Fruit fly (Drosophila melanogaster): ENCODE data around the gene CG11586.

The CG11586 gene

DNA sequence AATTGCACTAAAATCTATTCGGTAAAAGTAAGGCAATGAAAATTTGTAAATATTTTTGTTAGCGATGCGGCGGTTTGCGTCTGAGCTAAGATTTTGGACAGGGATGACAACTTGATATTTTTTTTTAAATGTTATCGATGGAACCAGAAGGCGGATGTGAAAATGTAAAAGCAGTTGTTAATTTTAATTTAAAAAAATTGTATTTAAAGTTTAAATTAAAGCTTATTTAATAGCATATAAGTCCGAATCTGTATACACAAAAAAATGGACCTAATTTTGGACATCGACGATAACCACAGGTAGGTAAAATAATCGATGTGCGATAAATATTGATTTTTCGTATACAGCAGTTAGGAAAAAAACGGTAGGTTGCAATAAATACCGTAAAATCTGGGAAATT, at the start of gene CG11586, which contains the start of gene VhaM9.7-a:
Gene CG11586 (minus strand): TSS at position 87 of the 400 bp plus-strand sequence.
Gene VhaM9.7-a (plus strand): TSS at position 322 of the 400 bp plus-strand sequence.
- TF ChIP-seq noc (tag; optimal IDR thresholded peaks at IDR 0.05), result no peak

DNA sequence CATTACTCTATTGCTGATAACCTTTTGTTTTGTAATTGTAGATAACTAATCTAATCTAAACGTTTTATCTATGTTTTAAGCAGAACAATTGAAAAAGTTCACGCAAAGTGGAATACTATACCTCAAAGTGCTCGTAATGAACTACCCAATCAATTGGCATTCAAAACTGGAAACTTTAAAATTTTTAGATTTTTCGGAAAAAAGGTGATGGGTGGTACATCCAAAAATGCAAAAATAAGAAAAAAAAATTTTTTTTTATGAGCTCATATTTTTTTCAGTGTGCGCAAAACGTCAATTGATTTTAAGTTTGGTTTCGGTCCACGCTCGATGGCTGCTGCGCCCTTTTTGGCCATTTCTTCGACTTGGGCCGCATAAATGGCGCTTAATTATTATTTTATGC, 48.3 kb upstream of the CG11586 start:
- no peak for TF ChIP-seq noc (tag; optimal IDR thresholded peaks at IDR 0.05)

DNA sequence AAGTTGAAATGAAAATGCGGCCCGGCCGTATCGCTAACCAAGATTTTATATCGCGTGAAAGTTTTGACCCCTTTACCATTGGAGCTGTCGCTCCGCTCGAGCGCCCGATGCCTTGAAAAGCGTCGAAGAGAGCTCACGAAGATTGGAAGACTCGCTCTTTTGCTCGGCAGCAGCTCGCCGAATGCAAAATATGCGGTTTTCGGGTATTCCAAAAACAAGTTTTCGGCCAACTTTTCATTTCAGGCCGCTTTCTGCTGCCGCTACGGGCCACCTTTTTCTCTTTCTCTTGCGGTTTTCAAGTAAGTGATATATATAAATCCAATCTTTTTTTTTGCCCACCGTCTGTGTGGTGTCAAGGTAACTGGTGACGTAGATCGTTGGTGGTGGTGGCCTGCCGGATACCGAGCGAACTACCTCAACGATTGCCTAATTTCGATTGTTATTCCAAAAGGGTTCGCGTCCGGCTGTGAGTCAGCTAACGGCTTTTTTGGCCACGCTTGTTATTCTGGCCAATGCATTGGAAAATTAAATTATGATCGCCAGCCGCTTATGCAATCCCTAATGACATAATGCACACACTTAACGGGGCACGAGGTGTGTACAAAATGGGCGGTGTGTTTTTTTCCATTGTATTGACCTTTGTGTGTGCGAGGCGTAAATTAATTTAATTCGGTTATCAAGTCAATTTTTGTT, 45.6 kb upstream of the CG11586 start, which contains the start of gene dyl:
Gene dyl (minus strand): TSS at position 28 of the 693 bp plus-strand sequence.
- no peak for TF ChIP-seq noc (tag; optimal IDR thresholded peaks at IDR 0.05)

dm6 chr3L:4304244-4304959, 42.1 kb upstream of the CG11586 start:
- no peak for TF ChIP-seq noc (tag; optimal IDR thresholded peaks at IDR 0.05)

dm6 chr3L:4302088-4302487, 39.8 kb upstream of the CG11586 start:
- TF ChIP-seq noc (tag; optimal IDR thresholded peaks at IDR 0.05), result no peak

dm6 chr3L:4296760-4297159, 34.5 kb upstream of the CG11586 start:
- no peak for TF ChIP-seq noc (tag; optimal IDR thresholded peaks at IDR 0.05)

dm6 chr3L:4293711-4294110, 31.4 kb upstream of the CG11586 start:
- TF ChIP-seq noc (tag; optimal IDR thresholded peaks at IDR 0.05), result peak; percentile 28

dm6 chr3L:4293304-4293703, 31.0 kb upstream of the CG11586 start:
- TF ChIP-seq noc (tag; optimal IDR thresholded peaks at IDR 0.05), result no peak

DNA sequence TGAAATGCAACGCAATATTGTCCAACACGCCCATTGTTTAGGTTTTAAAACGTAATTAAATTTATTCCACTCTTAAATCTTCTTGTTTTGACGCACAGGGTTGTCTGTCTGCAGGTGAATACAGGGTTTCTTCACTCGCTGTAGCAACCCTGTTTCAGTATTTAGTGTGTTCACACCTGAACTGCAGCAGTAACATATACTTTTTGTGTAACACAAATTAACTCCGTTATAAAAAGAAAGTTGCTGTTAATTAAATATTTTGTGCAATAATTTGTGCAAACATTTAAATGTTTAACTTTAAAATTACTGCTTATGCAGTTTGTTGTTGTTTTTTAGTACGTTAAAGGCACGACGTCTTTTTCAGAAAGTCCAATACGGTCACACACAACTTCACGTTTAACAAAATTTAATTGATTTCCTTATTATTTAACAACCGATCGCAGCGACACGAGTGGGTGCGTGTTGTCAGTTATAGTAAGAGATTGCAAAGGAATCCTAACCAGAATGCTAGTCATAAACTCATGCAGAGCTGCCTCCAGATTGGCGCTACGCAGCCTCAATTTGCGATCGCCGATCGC, 29.9 kb upstream of the CG11586 start, which contains the start of the genes CG15012 and Fdx2:
Gene CG15012 (minus strand): TSS at position 127 of the 578 bp plus-strand sequence.
Gene Fdx2 (plus strand): TSS at position 363 of the 578 bp plus-strand sequence.
- peak; percentile 26 for TF ChIP-seq noc (tag; optimal IDR thresholded peaks at IDR 0.05)

DNA sequence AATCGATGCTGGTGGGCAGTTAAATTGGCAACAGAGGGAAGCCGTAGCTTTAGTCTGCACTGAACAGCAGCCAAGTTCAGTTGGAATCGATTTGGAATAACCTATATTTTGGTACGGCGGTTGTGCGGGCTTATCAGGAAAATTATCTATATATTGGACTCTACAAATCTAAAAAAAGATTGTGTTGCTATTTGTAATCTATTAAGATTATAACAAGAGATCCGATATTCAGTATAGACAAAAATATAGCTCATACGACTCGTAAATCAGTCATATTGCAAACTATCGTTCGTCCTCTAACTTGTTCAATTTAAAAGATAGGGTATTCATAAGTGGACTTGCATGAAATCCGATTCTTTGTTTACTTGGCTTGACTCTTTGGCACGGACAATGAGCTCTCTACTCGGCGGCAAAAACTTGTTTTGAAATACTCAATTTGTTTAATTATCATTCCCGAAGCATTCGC, 26.4 kb upstream of the CG11586 start, which contains the start of gene Hexo1:
Gene Hexo1 (plus strand): TSS at position 51 of the 466 bp plus-strand sequence.
- peak; percentile 75 for TF ChIP-seq noc (tag; optimal IDR thresholded peaks at IDR 0.05)

- TF ChIP-seq noc (tag; optimal IDR thresholded peaks at IDR 0.05), result no peak
These were observed 24.5 kb upstream of the CG11586 start, which contains the start of gene TfIIEbeta for dm6 chr3L:4286784-4287183. Gene TfIIEbeta, plus strand, starts transcription at chr3L:4287038.

dm6 chr3L:4283428-4284089, 21.3 kb upstream of the CG11586 start, which contains the start of the genes srw and CG1316:
Gene srw, minus strand, starts transcription at chr3L:4283478.
Gene CG1316, plus strand, starts transcription at chr3L:4283851.
- TF ChIP-seq noc (tag; optimal IDR thresholded peaks at IDR 0.05), result no peak

- TF ChIP-seq noc (tag; optimal IDR thresholded peaks at IDR 0.05), result no peak
These were observed 20.4 kb upstream of the CG11586 start, which contains the start of gene CG11583 for dm6 chr3L:4282627-4283026. Gene CG11583, minus strand, starts transcription at chr3L:4282817.

dm6 chr3L:4277796-4278195, 15.5 kb upstream of the CG11586 start, which contains the start of gene Ctl1:
Gene Ctl1, plus strand, starts transcription at chr3L:4277962.
- TF ChIP-seq noc (tag; optimal IDR thresholded peaks at IDR 0.05), result no peak

dm6 chr3L:4272167-4272773, 10.0 kb upstream of the CG11586 start:
- no peak for TF ChIP-seq noc (tag; optimal IDR thresholded peaks at IDR 0.05)
